Worm (Caenorhabditis elegans): Measurements from ENCODE around the gene Y56A3A.16.
A peak's percentile ranks its signal among the peaks of the same experiment; 100 is the strongest.

The Y56A3A.16 gene

DNA sequence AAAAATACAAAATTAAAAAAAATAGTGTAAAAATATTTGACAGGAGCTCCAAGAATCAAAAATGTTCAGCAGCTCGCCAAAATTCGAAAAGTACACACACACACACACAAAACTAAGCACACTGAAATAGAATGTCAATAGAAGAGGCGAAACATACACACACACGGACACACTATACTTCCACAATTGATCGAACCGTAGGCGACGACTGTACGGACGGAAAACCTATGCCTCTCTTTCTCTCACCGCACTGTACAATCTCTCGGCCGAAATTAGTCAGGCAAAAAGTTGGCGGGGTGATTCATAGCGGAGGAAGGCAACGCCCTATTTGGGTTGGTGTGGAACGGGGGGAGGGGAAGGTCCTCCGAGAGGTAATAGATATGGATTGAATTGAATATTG, 33.4 kb upstream of the Y56A3A.16 start:
- TF ChIP-seq pha-4 (tag; optimal IDR thresholded peaks at IDR 0.05), result peak; percentile 90
- TF ChIP-seq M03D4.4 (tag; optimal IDR thresholded peaks at IDR 0.05), result no peak

- TF ChIP-seq lin-32 (GFP tag; optimal IDR thresholded peaks at IDR 0.05) (no peak), drap-1 (GFP tag; optimal IDR thresholded peaks at IDR 0.05) (no peak), ceh-83 (GFP tag; optimal IDR thresholded peaks at IDR 0.05) (no peak)
Measured at ce11 chrIII:11946973-11947372, 32.9 kb upstream of the Y56A3A.16 start, which contains the start of gene Y56A3A.7. Gene Y56A3A.7 (minus strand): TSS chrIII:11947019.

- TF ChIP-seq pha-4 (tag; optimal IDR thresholded peaks at IDR 0.05) (no peak), elt-1 (tag; optimal IDR thresholded peaks at IDR 0.05; ENCODE audit: borderline replicate concordance, insufficient read depth) (no peak), lin-13 (tag; optimal IDR thresholded peaks at IDR 0.05) (peak; percentile 58), ceh-39 (tag; optimal IDR thresholded peaks at IDR 0.05) (peak; percentile 41), ces-1 (GFP tag; optimal IDR thresholded peaks at IDR 0.05) (peak; percentile 93), unc-62 (GFP tag; optimal IDR thresholded peaks at IDR 0.05) (no peak), blmp-1 (tag; optimal IDR thresholded peaks at IDR 0.05) (no peak), lsy-2 (tag; optimal IDR thresholded peaks at IDR 0.05) (peak; percentile 52), drap-1 (GFP tag; optimal IDR thresholded peaks at IDR 0.05) (no peak), mab-5 (tag; optimal IDR thresholded peaks at IDR 0.05) (no peak), mls-2 (tag; optimal IDR thresholded peaks at IDR 0.05) (no peak), flh-1 (GFP tag; optimal IDR thresholded peaks at IDR 0.05) (no peak), mep-1 (tag; optimal IDR thresholded peaks at IDR 0.05) (peak; percentile 47), sptf-1 (tag; optimal IDR thresholded peaks at IDR 0.05) (peak; percentile 53), nhr-237 (tag; optimal IDR thresholded peaks at IDR 0.05) (no peak), ceh-83 (GFP tag; optimal IDR thresholded peaks at IDR 0.05) (peak; percentile 39), cnd-1 (tag; optimal IDR thresholded peaks at IDR 0.05) (peak; percentile 44)
Measured at ce11 chrIII:11946062-11946749, 32.1 kb upstream of the Y56A3A.16 start.

- TF ChIP-seq lin-32 (GFP tag; optimal IDR thresholded peaks at IDR 0.05), result no peak
- TF ChIP-seq elt-3 (tag; optimal IDR thresholded peaks at IDR 0.05), result no peak
- TF ChIP-seq unc-120 (tag; optimal IDR thresholded peaks at IDR 0.05; ENCODE audit: poor library complexity, severe bottlenecking), result peak; percentile 71
- peak; percentile 64 for TF ChIP-seq unc-62 (GFP tag; optimal IDR thresholded peaks at IDR 0.05)
- TF ChIP-seq ces-1 (GFP tag; optimal IDR thresholded peaks at IDR 0.05), result no peak
- no peak for TF ChIP-seq unc-39 (tag; optimal IDR thresholded peaks at IDR 0.05)
- TF ChIP-seq nhr-237 (tag; optimal IDR thresholded peaks at IDR 0.05), result no peak
- no peak for TF ChIP-seq ceh-83 (GFP tag; optimal IDR thresholded peaks at IDR 0.05)
- TF ChIP-seq ceh-39 (tag; optimal IDR thresholded peaks at IDR 0.05), result no peak
- peak; percentile 98 for TF ChIP-seq hlh-1 (tag; optimal IDR thresholded peaks at IDR 0.05)
Measured at ce11 chrIII:11942664-11943063, 28.5 kb upstream of the Y56A3A.16 start.

DNA sequence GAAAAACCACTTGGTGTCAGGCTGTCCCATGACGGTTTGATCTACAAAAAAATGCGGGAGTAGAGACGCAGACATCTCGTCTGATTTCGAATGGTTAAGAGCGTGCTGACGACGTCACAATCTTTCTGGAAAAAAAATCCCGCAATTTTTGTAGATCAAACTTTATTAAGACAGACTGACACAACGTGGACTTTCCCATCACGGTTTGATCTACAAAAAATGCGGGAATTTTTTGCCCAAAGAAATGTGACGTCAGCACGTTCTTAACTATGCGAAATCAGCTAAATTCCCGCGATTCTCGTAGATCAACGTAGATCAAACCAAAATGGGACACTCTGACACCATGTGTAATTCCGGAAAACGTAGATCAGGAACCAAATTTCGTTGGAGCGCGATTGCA, 24.4 kb upstream of the Y56A3A.16 start:
- TF ChIP-seq elt-3 (tag; optimal IDR thresholded peaks at IDR 0.05), result no peak
- no peak for TF ChIP-seq flh-1 (GFP tag; optimal IDR thresholded peaks at IDR 0.05)
- TF ChIP-seq tbx-8 (GFP tag; optimal IDR thresholded peaks at IDR 0.05), result no peak
- TF ChIP-seq sem-2 (GFP tag; optimal IDR thresholded peaks at IDR 0.05), result no peak
- no peak for TF ChIP-seq snpc-4 (tag; optimal IDR thresholded peaks at IDR 0.05)
- no peak for TF ChIP-seq drap-1 (GFP tag; optimal IDR thresholded peaks at IDR 0.05)
- TF ChIP-seq mls-2 (tag; optimal IDR thresholded peaks at IDR 0.05), result no peak
- TF ChIP-seq nhr-76 (tag; optimal IDR thresholded peaks at IDR 0.05), result no peak
- no peak for TF ChIP-seq hlh-1 (tag; optimal IDR thresholded peaks at IDR 0.05)
- TF ChIP-seq M03D4.4 (tag; optimal IDR thresholded peaks at IDR 0.05), result no peak
- TF ChIP-seq unc-62 (GFP tag; optimal IDR thresholded peaks at IDR 0.05), result no peak
- no peak for TF ChIP-seq unc-39 (tag; optimal IDR thresholded peaks at IDR 0.05)

DNA sequence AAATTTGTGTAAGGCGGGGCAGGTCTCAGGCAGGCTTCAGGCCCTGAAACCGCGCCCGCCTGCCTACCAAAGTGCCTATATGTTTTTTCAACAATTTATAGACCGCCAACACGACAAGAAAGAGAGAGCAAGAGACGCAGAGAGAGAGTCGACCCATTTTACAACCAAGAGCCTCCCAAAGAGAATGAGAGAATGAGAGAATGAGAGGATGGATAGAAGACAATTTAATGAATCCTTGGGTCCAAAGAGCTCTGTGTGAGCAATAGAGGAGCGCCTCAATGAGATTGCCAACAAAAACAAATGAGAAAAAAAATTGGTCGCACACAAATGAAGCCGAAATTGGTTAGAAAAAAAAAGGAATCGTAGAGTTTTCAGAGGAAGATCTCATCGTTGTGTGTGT, 23.8 kb upstream of the Y56A3A.16 start:
- peak; percentile 60 for TF ChIP-seq hlh-1 (tag; optimal IDR thresholded peaks at IDR 0.05)
- no peak for TF ChIP-seq nhr-237 (tag; optimal IDR thresholded peaks at IDR 0.05)
- peak; percentile 12 for TF ChIP-seq mab-5 (tag; optimal IDR thresholded peaks at IDR 0.05)
- TF ChIP-seq unc-120 (tag; optimal IDR thresholded peaks at IDR 0.05; ENCODE audit: poor library complexity, severe bottlenecking), result peak; percentile 70
- TF ChIP-seq ces-1 (GFP tag; optimal IDR thresholded peaks at IDR 0.05), result peak; percentile 60

All from whole organism, mixed stage, embryonic.